Worm (Caenorhabditis elegans) whole organism, midembryonic: ENCODE measurements around the gene dpyd-1.

Experiments used
- T22C8.4 ChIP-seq: fragments of 200-800 bp; sonication (Bioruptor generic); IDR thresholded peaks from 2 replicates; pipeline ENCODE4 v1.3.6; 2022; ENCODE audit warnings: missing genetic modification characterization, missing compliant biosample characterization
- cog-1 ChIP-seq: sonication (generic microtip); optimal IDR thresholded peaks from 2 replicates; lab custom pipeline; 2016; ENCODE audit warnings: missing genetic modification characterization, missing compliant biosample characterization
- med-1 ChIP-seq: sonication (generic microtip); optimal IDR thresholded peaks from 2 replicates; lab custom pipeline; 2017; ENCODE audit warnings: missing genetic modification characterization, mild to moderate bottlenecking, missing compliant biosample characterization, antibody characterized with exemption, missing genetic modification reagents; ENCODE audit not compliant: insufficient read depth
- ref-1 ChIP-seq: fragments of 200-800 bp; sonication (Bioruptor generic); conservative IDR thresholded peaks from 2 replicates; pipeline ENCODE4 v1.3.6; 2022; ENCODE audit warnings: missing genetic modification reagents, missing genetic modification characterization, missing compliant biosample characterization

- TF ChIP-seq cog-1 (no peak), ref-1 (GFP tag; lab: Robert Waterston, UW) (no peak), med-1 (GFP tag; lab: Kevin White, UChicago) (no peak), T22C8.4 (GFP tag; lab: Robert Waterston, UW) (no peak)
Measured at ce11 chrX:5477597-5477996, 9.9 kb downstream of the dpyd-1 start.
